Worm (Caenorhabditis elegans): ENCODE results near the gene cpg-19.
A peak's percentile ranks its signal among the peaks of the same experiment; 100 is the strongest.

The cpg-19 gene

ce11 chrX:16604566-16604965, 17.0 kb upstream of the cpg-19 start (continued):
- TF ChIP-seq unc-130 (GFP tag; optimal IDR thresholded peaks at IDR 0.05): peak; percentile 50
- 0 out of 2 replicates have a peak, but pooled peaks have one; percentile 30 for TF ChIP-seq ceh-100 (GFP tag; IDR thresholded peaks at IDR 0.05)
- TF ChIP-seq Y53F4B.3 (GFP tag; IDR thresholded peaks at IDR 0.05): no peak
- TF ChIP-seq gei-17 (GFP tag; optimal IDR thresholded peaks at IDR 0.05): no peak
- TF ChIP-seq let-526 (GFP tag; IDR thresholded peaks at IDR 0.05): 0 out of 2 replicates have a peak, but pooled peaks have one; percentile 29
- TF ChIP-seq Y67H2A.10 (GFP tag; conservative IDR thresholded peaks at IDR 0.05): no peak
- TF ChIP-seq pha-4 (tag; optimal IDR thresholded peaks at IDR 0.05): no peak
- no peak for TF ChIP-seq nfya-1 (tag; optimal IDR thresholded peaks at IDR 0.05; ENCODE audit: borderline replicate concordance, insufficient read depth)
- peak; percentile 26 for TF ChIP-seq fkh-3 (tag; optimal IDR thresholded peaks at IDR 0.05)
- peak; percentile 41 for TF ChIP-seq snpc-3.4 (tag; optimal IDR thresholded peaks at IDR 0.05)
- no peak; the same call in 1 of the 2 replicates for TF ChIP-seq hsf-1 (GFP tag; IDR thresholded peaks at IDR 0.05)
- TF ChIP-seq F57A8.1 (GFP tag; optimal IDR thresholded peaks at IDR 0.05): no peak
- TF ChIP-seq F22D6.2 (tag; optimal IDR thresholded peaks at IDR 0.05): no peak
- peak; percentile 52 for TF ChIP-seq ceh-27 (GFP tag; optimal IDR thresholded peaks at IDR 0.05)
- no peak for TF ChIP-seq ccch-3 (GFP tag; optimal IDR thresholded peaks at IDR 0.05)
- TF ChIP-seq C17E4.6 (GFP tag; IDR thresholded peaks at IDR 0.05): no peak
- peak; percentile 77 for TF ChIP-seq pbrm-1 (GFP tag; IDR thresholded peaks at IDR 0.05)
- peak; percentile 55 for TF ChIP-seq snpc-4 (GFP tag; optimal IDR thresholded peaks at IDR 0.05)
- peak in 3 of 4 experiments; percentile 66 to 85 (median 66) for TF ChIP-seq snpc-4 (tag; optimal IDR thresholded peaks at IDR 0.05)
- TF ChIP-seq ekl-4 (GFP tag; IDR thresholded peaks at IDR 0.05): peak; percentile 53; the same call in 1 of the 2 replicates
- peak; percentile 28 for TF ChIP-seq F49E8.2 (tag; optimal IDR thresholded peaks at IDR 0.05; ENCODE audit: insufficient read depth)
- TF ChIP-seq madf-3 (GFP tag; IDR thresholded peaks at IDR 0.05): no peak
- TF ChIP-seq tbp1 (GFP tag; optimal IDR thresholded peaks at IDR 0.05): peak; percentile 97
- TF ChIP-seq aptf-3 (GFP tag; IDR thresholded peaks at IDR 0.05): no peak
- TF ChIP-seq T26A5.8 (tag; optimal IDR thresholded peaks at IDR 0.05): no peak
- TF ChIP-seq snpc-1.3 (tag; optimal IDR thresholded peaks at IDR 0.05; ENCODE audit: insufficient read depth): peak; percentile 79
- TF ChIP-seq nhr-80 (tag; optimal IDR thresholded peaks at IDR 0.05): peak; percentile 27
- TF ChIP-seq rec-8 (tag; optimal IDR thresholded peaks at IDR 0.05): peak; percentile 57 to 68
- TF ChIP-seq nhr-179 (tag; optimal IDR thresholded peaks at IDR 0.05): peak; percentile 74
- no peak for TF ChIP-seq bed-2 (GFP tag; IDR thresholded peaks at IDR 0.05)
- no peak for TF ChIP-seq hlh-12 (tag; optimal IDR thresholded peaks at IDR 0.05)
- no peak for TF ChIP-seq attf-6 (GFP tag; IDR thresholded peaks at IDR 0.05)
- no peak for TF ChIP-seq ceh-91 (GFP tag; IDR thresholded peaks at IDR 0.05)
- TF ChIP-seq F37B4.10 (GFP tag; IDR thresholded peaks at IDR 0.05): no peak
- TF ChIP-seq attf-5 (GFP tag; optimal IDR thresholded peaks at IDR 0.05): peak; percentile 50
- peak; percentile 77 for TF ChIP-seq D2030.7 (GFP tag; IDR thresholded peaks at IDR 0.05)
- TF ChIP-seq repo-1 (tag; optimal IDR thresholded peaks at IDR 0.05): peak; percentile 55
- TF ChIP-seq athp-1 (tag; optimal IDR thresholded peaks at IDR 0.05): no peak
- peak; percentile 92 for TF ChIP-seq rpc-1 (optimal IDR thresholded peaks at IDR 0.05)
- peak; percentile 99 for TF ChIP-seq rpc-1 (tag; optimal IDR thresholded peaks at IDR 0.05)
- peak; percentile 37; the same call in 1 of the 2 replicates for TF ChIP-seq mcd-1 (GFP tag; IDR thresholded peaks at IDR 0.05)
- peak; percentile 45 for TF ChIP-seq lsy-27 (tag; optimal IDR thresholded peaks at IDR 0.05; ENCODE audit: borderline replicate concordance, insufficient read depth)
- TF ChIP-seq lin-26 (GFP tag; IDR thresholded peaks at IDR 0.05): peak; percentile 89
- peak; percentile 60 for TF ChIP-seq lin-40 (tag; optimal IDR thresholded peaks at IDR 0.05)
- TF ChIP-seq nhr-27 (tag; optimal IDR thresholded peaks at IDR 0.05): no peak
- peak; percentile 78 for TF ChIP-seq madf-10 (tag; optimal IDR thresholded peaks at IDR 0.05)
- TF ChIP-seq snpc-1.1 (tag; optimal IDR thresholded peaks at IDR 0.05; ENCODE audit: insufficient read depth): peak; percentile 75
- peak; percentile 47 for TF ChIP-seq somi-1 (GFP tag; optimal IDR thresholded peaks at IDR 0.05)
